Worm (Caenorhabditis elegans) whole organism, mixed stage, embryonic: ENCODE data around the gene frpr-3.

Source experiments
- bed-3 ChIP-seq: fragments of 200-800 bp; sonication (Bioruptor generic); optimal IDR thresholded peaks from 3 replicates; lab custom pipeline; 2018; ENCODE audit warnings: mild to moderate bottlenecking, missing genetic modification characterization, moderate library complexity, missing compliant biosample characterization
- lsy-2 ChIP-seq: fragments of 150-350 bp; optimal IDR thresholded peaks from 2 replicates; lab custom pipeline; 2014; ENCODE audit warnings: missing biosample characterization, missing genetic modification characterization
- nhr-28 ChIP-seq: fragments of 150-350 bp; optimal IDR thresholded peaks from 2 replicates; lab custom pipeline; 2014; ENCODE audit warnings: missing biosample characterization, missing genetic modification characterization
- nhr-76 ChIP-seq: sonication (generic microtip); optimal IDR thresholded peaks from 2 replicates; lab custom pipeline; 2017; ENCODE audit warnings: missing biosample characterization, missing genetic modification characterization
- pha-4 ChIP-seq: fragments of 150-350 bp; optimal IDR thresholded peaks from 2 replicates; lab custom pipeline; 2018; ENCODE audit warnings: missing biosample characterization, missing genetic modification reagents, missing genetic modification characterization
- snpc-4 ChIP-seq: fragments of 150-350 bp; optimal IDR thresholded peaks from 2 replicates; lab custom pipeline; 2014; ENCODE audit warnings: missing biosample characterization, missing genetic modification characterization
- ztf-11 ChIP-seq: fragments of 150-350 bp; optimal IDR thresholded peaks from 2 replicates; lab custom pipeline; 2014; ENCODE audit warnings: missing biosample characterization, missing genetic modification characterization

- TF ChIP-seq nhr-76 (tag; lab: Kevin White, UChicago) (no peak), snpc-4 (no peak), pha-4 (no peak), ztf-11 (tag; lab: Kevin White, UChicago) (no peak), nhr-28 (no peak), lsy-2 (tag; lab: Kevin White, UChicago) (no peak), bed-3 (GFP tag; lab: Kevin White, UChicago) (no peak)
These were observed 21.4 kb upstream of the frpr-3 start for ce11 chrV:7749708-7750107.
